Fruit fly (Drosophila melanogaster): ENCODE data around the gene dac.

The dac gene

DNA sequence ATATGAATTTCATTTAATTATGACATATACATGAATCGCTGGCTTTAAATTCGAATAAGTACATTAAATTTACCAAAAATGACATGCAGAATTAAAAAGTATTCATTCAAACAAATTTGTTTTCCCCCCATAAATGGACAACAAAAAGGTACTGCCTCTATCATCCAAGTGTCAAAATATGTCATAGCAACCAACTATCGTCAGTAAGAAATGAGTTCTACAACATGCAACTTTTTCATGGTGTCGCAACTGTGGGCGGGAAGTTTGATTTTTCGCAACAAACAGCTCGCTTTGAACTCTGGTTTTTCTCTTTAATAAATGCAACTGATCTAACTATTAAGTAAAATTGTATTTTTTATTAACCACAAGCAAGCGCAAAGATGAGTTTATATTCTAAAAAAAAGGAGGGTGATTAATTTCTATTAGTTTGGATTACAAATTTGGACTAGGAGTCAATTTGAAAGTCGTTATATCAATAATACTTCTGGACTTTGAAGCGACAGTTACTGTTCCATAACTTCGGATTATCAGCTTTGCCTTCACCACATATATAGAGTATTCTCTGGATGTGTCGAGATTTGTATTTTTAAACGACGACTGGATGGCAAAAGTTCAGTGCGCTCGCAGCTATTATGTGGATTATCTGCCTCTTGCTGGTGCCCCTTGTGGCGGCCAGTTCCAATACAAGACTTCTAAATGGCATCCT is 1.9 kb upstream of the dac start, which contains the start of gene Nepl8 (continued):
- TF ChIP-seq Dbx (GFP tag; IDR thresholded peaks at IDR 0.05) (0 out of 3 replicates have a peak, but pooled peaks have one; percentile 12), Stat92E (GFP tag; optimal IDR thresholded peaks at IDR 0.05) (peak in 1 of 3 experiments; percentile 39), fd96Cb (tag; optimal IDR thresholded peaks at IDR 0.05) (no peak), pho (GFP tag; optimal IDR thresholded peaks at IDR 0.05) (no peak), CG2116 (GFP tag; optimal IDR thresholded peaks at IDR 0.05) (no peak), CG12236 (GFP tag; optimal IDR thresholded peaks at IDR 0.05) (no peak), CG31441 (GFP tag; IDR thresholded peaks at IDR 0.05) (no peak), Xbp1 (GFP tag; optimal IDR thresholded peaks at IDR 0.05) (peak; percentile 3), nmo (GFP tag; optimal IDR thresholded peaks at IDR 0.05) (peak; percentile 74), CG14710 (tag; optimal IDR thresholded peaks at IDR 0.05) (peak; percentile 74), CG17912 (GFP tag; optimal IDR thresholded peaks at IDR 0.05) (peak; percentile 23), fru (optimal IDR thresholded peaks at IDR 0.05) (no peak), CG16813 (GFP tag; IDR thresholded peaks at IDR 0.05; ENCODE audit: partially characterized antibody) (peak; percentile 36; the same call in 2 of the 3 replicates), crp (GFP tag; optimal IDR thresholded peaks at IDR 0.05) (peak in 1 of 2 experiments; percentile 29), NFAT (GFP tag; IDR thresholded peaks at IDR 0.05) (no peak), bbx (GFP tag; IDR thresholded peaks at IDR 0.05; ENCODE audit: partially characterized antibody) (0 out of 2 replicates have a peak, but pooled peaks have one; percentile 33), ap (GFP tag; IDR thresholded peaks at IDR 0.05) (no peak), trem (tag; optimal IDR thresholded peaks at IDR 0.05) (peak; percentile 64), CG4424 (GFP tag; optimal IDR thresholded peaks at IDR 0.05) (peak; percentile 31), caup (GFP tag; optimal IDR thresholded peaks at IDR 0.05; ENCODE audit: severe bottlenecking) (no peak), CG7928 (GFP tag; optimal IDR thresholded peaks at IDR 0.05) (peak; percentile 18), Neu2 (GFP tag; optimal IDR thresholded peaks at IDR 0.05; ENCODE audit: borderline replicate concordance) (no peak), CG3838 (GFP tag; optimal IDR thresholded peaks at IDR 0.05) (no peak), luna (GFP tag; optimal IDR thresholded peaks at IDR 0.05) (peak; percentile 22), PHDP (tag; optimal IDR thresholded peaks at IDR 0.05) (no peak), HmgZ (tag; optimal IDR thresholded peaks at IDR 0.05) (peak; percentile 83), CG14014 (GFP tag; IDR thresholded peaks at IDR 0.05) (peak; percentile 35; the same call in 1 of the 2 replicates), Nf-YB (GFP tag; optimal IDR thresholded peaks at IDR 0.05) (peak; percentile 48), lilli (GFP tag; optimal IDR thresholded peaks at IDR 0.05) (peak; percentile 0), gem (tag; optimal IDR thresholded peaks at IDR 0.05) (peak; percentile 4), CG13894 (tag; optimal IDR thresholded peaks at IDR 0.05) (peak; percentile 73), nerfin-2 (GFP tag; IDR thresholded peaks at IDR 0.05; ENCODE audit: partially characterized antibody) (no peak), ems (GFP tag; optimal IDR thresholded peaks at IDR 0.05) (no peak), ase (GFP tag; IDR thresholded peaks at IDR 0.05) (no peak), CG13287 (GFP tag; IDR thresholded peaks at IDR 0.05; ENCODE audit: partially characterized antibody) (peak; percentile 25; the same call in 1 of the 2 replicates), NC2β (GFP tag; optimal IDR thresholded peaks at IDR 0.05) (peak; percentile 2), CG6791 (GFP tag; IDR thresholded peaks at IDR 0.05; ENCODE audit: partially characterized antibody) (peak; percentile 19; the same call in 2 of the 3 replicates), sens (GFP tag) (peak; percentile 86), peb (GFP tag; IDR thresholded peaks at IDR 0.05) (no peak), CG4730 (GFP tag; IDR thresholded peaks at IDR 0.05) (no peak), gt (GFP tag; IDR thresholded peaks at IDR 0.05) (no peak), slp2 (GFP tag; optimal IDR thresholded peaks at IDR 0.05) (peak; percentile 23), lola (GFP tag; optimal IDR thresholded peaks at IDR 0.05) (peak in 1 of 3 experiments; percentile 16), CG12391 (tag; optimal IDR thresholded peaks at IDR 0.05) (peak; percentile 47), CG32772 (GFP tag; IDR thresholded peaks at IDR 0.05) (peak; percentile 34; the same call in 1 of the 2 replicates), Hsf (GFP tag; optimal IDR thresholded peaks at IDR 0.05) (peak; percentile 35), Dip3 (GFP tag; optimal IDR thresholded peaks at IDR 0.05) (peak; percentile 32), CG14965 (GFP tag; optimal IDR thresholded peaks at IDR 0.05; ENCODE audit: borderline replicate concordance) (no peak)

All from whole organism, embryonic.